Fruit fly (Drosophila melanogaster) whole organism, pupa: Measurements from ENCODE around the gene Mcm2.

Experiments used
- CG10348 ChIP-seq: fragments of 200-800 bp; sonication (Bioruptor generic); IDR thresholded peaks from 2 replicates; pipeline ENCODE4 v1.3.6; 2022; ENCODE audit warnings: missing biosample characterization, missing genetic modification characterization
- CG12605 ChIP-seq: fragments of 200-800 bp; sonication (Bioruptor generic); IDR thresholded peaks from 2 replicates; pipeline ENCODE4 v1.3.6; 2022; ENCODE audit warnings: missing biosample characterization, missing genetic modification characterization
- CG13204 ChIP-seq: fragments of 200-800 bp; sonication (Bioruptor generic); optimal IDR thresholded peaks from 2 replicates; lab custom pipeline; 2018; ENCODE audit warnings: missing biosample characterization, mild to moderate bottlenecking, missing genetic modification characterization, moderate library complexity
- CG14655 ChIP-seq: fragments of 200-800 bp; sonication (Bioruptor generic); optimal IDR thresholded peaks from 3 replicates; lab custom pipeline; 2017; ENCODE audit warnings: mild to moderate bottlenecking, missing biosample characterization, missing genetic modification reagents, missing genetic modification characterization
- CG15710 ChIP-seq: fragments of 200-800 bp; sonication (Bioruptor generic); optimal IDR thresholded peaks from 2 replicates; lab custom pipeline; 2018; ENCODE audit warnings: missing biosample characterization, mild to moderate bottlenecking, missing genetic modification characterization, moderate library complexity
- CG17806 ChIP-seq: fragments of 200-800 bp; sonication (Bioruptor generic); optimal IDR thresholded peaks from 2 replicates; lab custom pipeline; 2018; ENCODE audit warnings: missing biosample characterization, mild to moderate bottlenecking, missing genetic modification characterization, moderate library complexity
- CG32121 ChIP-seq: fragments of 200-800 bp; sonication (Bioruptor generic); IDR thresholded peaks from 2 replicates; pipeline ENCODE4 v1.3.6; 2022; ENCODE audit warnings: missing biosample characterization, missing genetic modification characterization
- CG34367 ChIP-seq: fragments of 200-800 bp; sonication (Bioruptor generic); optimal IDR thresholded peaks from 2 replicates; lab custom pipeline; 2018; ENCODE audit warnings: missing biosample characterization, mild to moderate bottlenecking, missing genetic modification characterization
- CG4496 ChIP-seq: fragments of 200-800 bp; sonication (Bioruptor generic); IDR thresholded peaks from 3 replicates; pipeline ENCODE4 v1.3.6; 2022; ENCODE audit warnings: missing biosample characterization, missing genetic modification characterization
- CG8159 ChIP-seq: fragments of 200-800 bp; sonication (Bioruptor generic); optimal IDR thresholded peaks from 3 replicates; lab custom pipeline; 2018; ENCODE audit warnings: missing biosample characterization, mild to moderate bottlenecking, missing genetic modification characterization, moderate library complexity
- CG8301 ChIP-seq: fragments of 200-800 bp; sonication (Bioruptor generic); optimal IDR thresholded peaks from 2 replicates; lab custom pipeline; 2018; ENCODE audit warnings: missing biosample characterization, mild to moderate bottlenecking, missing genetic modification characterization
- CG9948 ChIP-seq: fragments of 200-800 bp; sonication (Bioruptor generic); optimal IDR thresholded peaks from 2 replicates; lab custom pipeline; 2018; ENCODE audit warnings: missing biosample characterization, mild to moderate bottlenecking, missing genetic modification characterization, moderate library complexity
- D1 ChIP-seq: fragments of 200-800 bp; sonication (Bioruptor generic); optimal IDR thresholded peaks from 2 replicates; lab custom pipeline; 2018; ENCODE audit warnings: missing biosample characterization, mild to moderate bottlenecking, missing genetic modification characterization, moderate library complexity
- EcR ChIP-seq: fragments of 200-800 bp; sonication (Bioruptor generic); optimal IDR thresholded peaks from 3 replicates; lab custom pipeline; 2019; ENCODE audit warnings: missing biosample characterization, missing genetic modification characterization, mild to moderate bottlenecking, moderate library complexity, missing genetic modification reagents
- Ets98B ChIP-seq: fragments of 200-800 bp; sonication (Bioruptor generic); IDR thresholded peaks from 2 replicates; pipeline ENCODE4 v1.3.6; 2022; ENCODE audit warnings: missing biosample characterization, missing genetic modification characterization
- Pif1A ChIP-seq: fragments of 200-800 bp; sonication (Bioruptor generic); optimal IDR thresholded peaks from 3 replicates; lab custom pipeline; 2016; ENCODE audit warnings: missing biosample characterization, missing genetic modification characterization
- Pif1B ChIP-seq: fragments of 200-800 bp; sonication (Bioruptor generic); optimal IDR thresholded peaks from 3 replicates; lab custom pipeline; 2016; ENCODE audit warnings: missing biosample characterization, missing genetic modification characterization
- Snoo ChIP-seq: fragments of 200-800 bp; sonication (Bioruptor generic); optimal IDR thresholded peaks from 3 replicates; lab custom pipeline; 2017; ENCODE audit warnings: missing biosample characterization, mild to moderate bottlenecking, missing genetic modification characterization, inconsistent platforms
- fd96Ca ChIP-seq: fragments of 200-800 bp; sonication (Bioruptor generic); IDR thresholded peaks from 3 replicates; pipeline ENCODE4 v1.3.6; 2022; ENCODE audit warnings: missing biosample characterization, missing genetic modification characterization
- gl ChIP-seq: fragments of 200-800 bp; sonication (Bioruptor generic); optimal IDR thresholded peaks from 2 replicates; lab custom pipeline; 2018; ENCODE audit warnings: missing biosample characterization, mild to moderate bottlenecking, missing genetic modification characterization
- rn ChIP-seq: fragments of 200-800 bp; sonication (Bioruptor generic); IDR thresholded peaks from 2 replicates; pipeline ENCODE4 v1.3.6; 2022; ENCODE audit warnings: missing biosample characterization, missing genetic modification characterization

The Mcm2 gene

DNA sequence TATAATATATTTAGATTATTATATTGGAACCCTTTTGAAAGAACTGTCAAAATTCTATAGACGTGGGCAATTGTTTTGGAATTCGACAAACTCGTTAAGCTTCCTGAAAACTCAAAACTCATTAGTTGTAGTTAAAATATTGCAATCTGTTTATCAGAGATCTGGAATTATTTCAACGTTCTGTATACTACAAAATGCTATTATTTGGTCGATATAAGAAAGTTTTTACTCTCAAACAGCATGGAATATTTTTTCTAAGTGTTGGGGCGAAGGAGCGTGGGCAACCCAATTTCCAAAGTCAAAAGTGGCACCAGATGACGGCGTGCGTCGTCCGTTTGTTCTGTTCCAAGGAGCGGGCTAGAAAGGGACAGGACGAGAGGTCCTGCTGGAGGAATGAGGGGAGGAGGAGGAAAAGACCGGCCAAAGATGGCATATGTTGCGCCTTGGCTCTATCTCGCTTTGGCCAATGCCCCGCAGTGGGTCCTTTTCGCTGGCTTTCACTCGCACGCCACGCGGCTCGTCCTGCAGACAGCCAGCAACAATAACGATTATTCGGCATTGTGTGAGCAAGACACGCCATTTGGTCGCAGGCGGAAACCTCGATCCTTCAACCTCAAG is 21.1 kb downstream of the Mcm2 start:
- no peak for TF ChIP-seq CG15710 (tag; lab: Kevin White, UChicago)
- TF ChIP-seq CG32121 (GFP tag; lab: Robert Waterston, UW), result no peak

DNA sequence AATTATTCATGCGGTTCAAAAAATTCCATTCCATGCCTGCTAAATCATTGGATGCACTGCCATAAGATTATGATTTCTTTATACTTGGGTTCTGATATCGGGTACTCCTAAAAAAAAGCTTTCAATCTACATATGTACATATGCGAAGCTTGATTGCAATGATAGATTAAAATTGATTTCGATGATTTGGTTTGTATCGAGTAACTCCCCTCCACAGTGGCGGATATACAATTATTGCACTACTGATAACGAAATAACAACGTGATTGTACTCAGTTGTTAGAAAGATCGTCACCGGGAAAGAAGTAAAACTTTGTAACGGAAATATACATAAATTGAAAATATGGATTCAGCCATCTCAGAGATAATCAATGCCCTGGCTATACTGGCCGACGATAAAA is 22.9 kb downstream of the Mcm2 start, which contains the start of gene Nazo:
Gene Nazo (plus strand): TSS at position 180 of the 400 bp plus-strand sequence.
- TF ChIP-seq Ets98B (GFP tag; lab: Robert Waterston, UW), result no peak
- TF ChIP-seq EcR (GFP tag; lab: Kevin White, UChicago), result no peak
- TF ChIP-seq CG8301 (tag; lab: Kevin White, UChicago), result no peak
- no peak for TF ChIP-seq CG15710 (tag; lab: Kevin White, UChicago)
- TF ChIP-seq Snoo (tag; lab: Kevin White, UChicago), result no peak
- no peak for TF ChIP-seq Pif1B (GFP tag; lab: Kevin White, UChicago)
- no peak for TF ChIP-seq CG10348
- TF ChIP-seq CG17806 (tag; lab: Kevin White, UChicago), result no peak
- no peak for TF ChIP-seq D1 (tag; lab: Kevin White, UChicago)
- no peak for TF ChIP-seq CG34367
- no peak for TF ChIP-seq CG8159 (tag; lab: Kevin White, UChicago)
- TF ChIP-seq rn (GFP tag; lab: Robert Waterston, UW), result no peak
- TF ChIP-seq Pif1A (GFP tag; lab: Kevin White, UChicago), result no peak
- TF ChIP-seq CG4496 (GFP tag; lab: Robert Waterston, UW), result no peak
- TF ChIP-seq CG32121 (GFP tag; lab: Robert Waterston, UW), result no peak
- no peak for TF ChIP-seq CG12605
- no peak for TF ChIP-seq fd96Ca (GFP tag; lab: Robert Waterston, UW)
- TF ChIP-seq CG13204, result no peak
- no peak for TF ChIP-seq gl (tag; lab: Kevin White, UChicago)
- TF ChIP-seq CG9948, result no peak

DNA sequence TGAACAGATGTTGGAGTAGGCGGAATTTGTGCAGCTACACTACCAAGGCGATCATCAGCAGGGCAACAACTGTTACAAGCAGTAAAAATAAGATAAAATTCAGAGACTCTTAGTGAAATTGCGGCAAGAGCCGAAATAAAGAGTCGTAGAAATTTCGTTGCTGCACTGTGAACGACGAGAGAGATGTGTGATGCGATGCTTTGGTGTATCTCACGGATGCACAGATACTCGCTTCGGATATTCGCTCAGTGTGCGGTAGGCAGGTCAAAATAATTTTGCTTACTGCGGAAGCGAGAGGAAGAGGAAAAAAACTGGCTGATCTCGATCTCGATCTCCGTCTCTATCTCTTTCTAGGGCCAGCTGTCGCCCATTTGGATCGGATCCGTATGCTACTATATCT is 24.0 kb downstream of the Mcm2 start:
- TF ChIP-seq Pif1A (GFP tag; lab: Kevin White, UChicago) (no peak), CG15710 (tag; lab: Kevin White, UChicago) (no peak), CG4496 (GFP tag; lab: Robert Waterston, UW) (no peak), EcR (GFP tag; lab: Kevin White, UChicago) (no peak), CG8159 (tag; lab: Kevin White, UChicago) (no peak), CG10348 (no peak), Snoo (tag; lab: Kevin White, UChicago) (no peak), Pif1B (GFP tag; lab: Kevin White, UChicago) (no peak)

DNA sequence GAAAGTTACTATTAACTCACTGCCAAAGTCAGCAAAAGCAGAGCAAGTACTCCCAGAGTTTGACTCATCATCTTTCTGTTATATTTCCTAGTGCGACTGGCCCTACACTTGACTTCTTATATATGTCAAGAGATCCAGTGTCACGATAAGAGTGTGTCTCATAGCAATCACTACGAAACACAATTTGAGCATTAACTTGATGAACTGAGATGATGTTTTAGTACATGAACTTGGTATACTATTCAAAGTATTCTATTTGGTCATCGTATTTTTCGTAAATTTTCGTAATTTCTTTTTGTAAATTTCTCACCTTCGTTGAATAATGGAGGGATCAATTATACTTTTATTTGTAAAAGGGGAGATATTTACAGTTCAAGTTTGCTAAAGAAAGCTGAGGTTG is 25.7 kb downstream of the Mcm2 start, which contains the start of gene CG11672:
Gene CG11672 (minus strand): TSS at position 101 of the 400 bp plus-strand sequence.
- TF ChIP-seq CG8301 (tag; lab: Kevin White, UChicago) (no peak), rn (GFP tag; lab: Robert Waterston, UW) (no peak), CG12605 (no peak), CG32121 (GFP tag; lab: Robert Waterston, UW) (no peak), CG14655 (GFP tag; lab: Kevin White, UChicago) (no peak), D1 (tag; lab: Kevin White, UChicago) (no peak), CG8159 (tag; lab: Kevin White, UChicago) (no peak), EcR (GFP tag; lab: Kevin White, UChicago) (no peak), fd96Ca (GFP tag; lab: Robert Waterston, UW) (no peak), CG34367 (no peak), CG4496 (GFP tag; lab: Robert Waterston, UW) (no peak), CG9948 (no peak), Pif1B (GFP tag; lab: Kevin White, UChicago) (no peak), Snoo (tag; lab: Kevin White, UChicago) (no peak), Pif1A (GFP tag; lab: Kevin White, UChicago) (no peak), CG15710 (tag; lab: Kevin White, UChicago) (no peak), gl (tag; lab: Kevin White, UChicago) (no peak), CG17806 (tag; lab: Kevin White, UChicago) (no peak)
- TF ChIP-seq, all 21 proteins: peak for 0

DNA sequence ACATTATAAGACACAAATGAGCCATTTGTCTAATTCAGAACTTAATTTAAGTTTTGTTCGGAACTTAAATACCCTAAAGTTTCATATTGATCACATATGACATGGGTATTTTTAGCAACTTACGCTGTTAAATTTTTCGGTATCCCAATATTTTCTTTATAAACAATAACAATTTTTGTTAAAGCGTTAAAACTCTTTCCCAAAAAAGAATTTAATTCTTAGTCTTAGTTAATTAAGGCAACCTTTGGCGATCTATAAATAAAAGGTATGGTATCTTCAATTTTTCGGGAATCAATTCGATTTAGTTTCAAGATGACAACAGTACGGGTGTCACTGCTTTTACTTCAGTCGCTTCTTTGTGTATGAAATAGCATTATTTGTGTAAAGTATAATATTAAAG is 26.2 kb downstream of the Mcm2 start, which contains the start of gene CG31464:
Gene CG31464 (plus strand): TSS at position 301 of the 400 bp plus-strand sequence.
- no peak for TF ChIP-seq CG4496 (GFP tag; lab: Robert Waterston, UW)
- TF ChIP-seq CG8159 (tag; lab: Kevin White, UChicago), result no peak
- no peak for TF ChIP-seq rn (GFP tag; lab: Robert Waterston, UW)
- no peak for TF ChIP-seq Ets98B (GFP tag; lab: Robert Waterston, UW)
- TF ChIP-seq CG34367, result no peak
- no peak for TF ChIP-seq fd96Ca (GFP tag; lab: Robert Waterston, UW)
- TF ChIP-seq D1 (tag; lab: Kevin White, UChicago), result no peak
- TF ChIP-seq gl (tag; lab: Kevin White, UChicago), result no peak
- no peak for TF ChIP-seq CG14655 (GFP tag; lab: Kevin White, UChicago)
- TF ChIP-seq CG12605, result no peak
- TF ChIP-seq CG10348, result no peak
- no peak for TF ChIP-seq CG32121 (GFP tag; lab: Robert Waterston, UW)
- TF ChIP-seq CG13204, result no peak
- TF ChIP-seq CG9948, result no peak
- no peak for TF ChIP-seq CG8301 (tag; lab: Kevin White, UChicago)
- no peak for TF ChIP-seq CG17806 (tag; lab: Kevin White, UChicago)

DNA sequence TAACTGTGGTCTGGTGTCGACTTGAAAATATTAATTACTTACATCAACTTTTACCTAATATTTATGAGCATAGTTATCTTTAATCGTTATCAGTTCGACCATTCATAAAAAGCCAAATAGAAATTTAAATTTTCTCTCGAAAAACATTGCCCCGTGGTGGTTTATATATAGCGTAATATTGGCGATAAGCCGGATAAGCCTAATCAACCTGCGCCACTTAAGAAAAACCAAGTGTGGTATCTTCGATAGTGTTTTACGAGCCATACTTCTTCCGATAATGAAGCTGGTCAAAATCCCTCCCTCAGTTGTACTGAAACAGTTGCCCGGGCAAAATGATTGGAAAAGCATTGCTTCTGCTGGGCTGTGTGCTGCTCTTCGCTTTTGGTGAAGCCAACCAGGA is 27.3 kb downstream of the Mcm2 start, which contains the start of gene CG31463:
Gene CG31463 (plus strand): TSS at position 302 of the 400 bp plus-strand sequence.
- no peak for TF ChIP-seq CG13204
- no peak for TF ChIP-seq rn (GFP tag; lab: Robert Waterston, UW)
- TF ChIP-seq CG15710 (tag; lab: Kevin White, UChicago), result no peak
- TF ChIP-seq Snoo (tag; lab: Kevin White, UChicago), result no peak
- no peak for TF ChIP-seq CG34367
- TF ChIP-seq Pif1B (GFP tag; lab: Kevin White, UChicago), result no peak
- TF ChIP-seq Ets98B (GFP tag; lab: Robert Waterston, UW), result no peak
- no peak for TF ChIP-seq CG17806 (tag; lab: Kevin White, UChicago)
- TF ChIP-seq D1 (tag; lab: Kevin White, UChicago), result no peak
- TF ChIP-seq CG12605, result no peak
- TF ChIP-seq CG4496 (GFP tag; lab: Robert Waterston, UW), result no peak
